Worm (Caenorhabditis elegans): ENCODE data around the gene Y69A2AR.1.
A peak's percentile ranks its signal among the peaks of the same experiment; 100 is the strongest.
"Not testable (repeated sequence)": the region's sequence is repeated elsewhere in the genome, so short reads cannot be mapped to it uniquely, and the experiment has no call there.

Y69A2AR.1 gene

DNA sequence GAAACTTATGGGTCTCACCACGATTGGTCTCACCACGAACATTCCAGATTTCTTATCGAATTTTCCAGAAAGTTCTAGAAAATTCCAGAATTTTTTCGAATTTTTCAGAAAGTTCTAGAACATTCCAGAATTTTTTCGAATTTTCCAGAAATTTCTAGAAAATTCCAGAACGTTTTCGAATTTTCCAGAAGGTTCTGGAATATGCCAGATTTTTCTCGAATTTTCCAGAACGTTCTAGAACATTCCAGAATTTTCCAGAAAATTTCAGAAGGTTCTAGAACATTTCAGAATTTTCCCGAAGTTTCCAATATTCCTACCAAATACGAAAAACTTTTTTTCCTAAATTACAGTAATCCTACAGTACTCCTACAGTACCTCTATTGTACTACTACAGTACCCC lies 28.0 kb downstream of the Y69A2AR.1 start:
- TF ChIP-seq rpc-1 (optimal IDR thresholded peaks at IDR 0.05), result peak; percentile 10
- not testable (repeated sequence) for TF ChIP-seq rpc-1 (tag; optimal IDR thresholded peaks at IDR 0.05)
- TF ChIP-seq hsf-1 (GFP tag; IDR thresholded peaks at IDR 0.05), result peak; percentile 96

DNA sequence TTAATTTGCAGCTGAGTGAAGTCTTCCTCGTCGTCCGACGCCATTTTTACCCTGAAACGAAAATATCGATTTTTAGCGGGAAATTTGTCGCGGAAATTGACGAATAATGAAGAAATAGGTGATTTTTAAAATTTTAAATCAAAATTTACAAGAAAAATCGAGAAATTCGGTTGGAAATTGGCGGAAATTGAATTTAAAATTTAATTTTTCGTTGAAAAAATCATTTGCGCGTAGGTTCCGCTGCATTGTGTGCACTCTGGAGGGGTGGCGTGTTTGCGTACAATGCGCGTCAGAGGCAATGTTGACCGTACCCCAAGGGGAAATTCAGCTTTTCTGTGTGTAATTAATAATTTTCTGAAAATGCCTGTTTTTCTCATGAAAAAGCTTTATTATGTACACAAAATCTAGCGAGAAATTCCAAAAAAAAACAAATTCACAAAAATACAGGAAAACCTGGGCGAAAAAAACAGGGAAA lies 37.1 kb downstream of the Y69A2AR.1 start, which contains the start of gene Y94H6A.5:
Y94H6A.5 (minus strand) TSS at position 51 of the 475 bp plus-strand sequence.
- TF ChIP-seq B0261.1 (tag; optimal IDR thresholded peaks at IDR 0.05), result no peak
- no peak for TF ChIP-seq fkh-3 (tag; optimal IDR thresholded peaks at IDR 0.05)
- no peak for TF ChIP-seq nhr-90 (tag; optimal IDR thresholded peaks at IDR 0.05)
- TF ChIP-seq tbp1 (GFP tag; optimal IDR thresholded peaks at IDR 0.05), result peak; percentile 10
- peak; percentile 26 for TF ChIP-seq ztf-18 (tag; optimal IDR thresholded peaks at IDR 0.05)
- TF ChIP-seq lin-40 (tag; optimal IDR thresholded peaks at IDR 0.05), result peak; percentile 39
- no peak for TF ChIP-seq pha-4 (tag; optimal IDR thresholded peaks at IDR 0.05)
- no peak for TF ChIP-seq tlf-1 (GFP tag; optimal IDR thresholded peaks at IDR 0.05)
- TF ChIP-seq lin-54 (GFP tag; optimal IDR thresholded peaks at IDR 0.05), result peak; percentile 10
- 0 out of 2 replicates have a peak, but pooled peaks have one; percentile 9 for TF ChIP-seq egrh-3 (GFP tag; IDR thresholded peaks at IDR 0.05)
- no peak for TF ChIP-seq die-1 (tag; optimal IDR thresholded peaks at IDR 0.05)
- TF ChIP-seq attf-5 (GFP tag; optimal IDR thresholded peaks at IDR 0.05), result peak; percentile 34
- peak; percentile 63; the same call in 1 of the 2 replicates for TF ChIP-seq ztf-25 (GFP tag; IDR thresholded peaks at IDR 0.05)
- TF ChIP-seq ceh-79 (tag; optimal IDR thresholded peaks at IDR 0.05), result no peak
- TF ChIP-seq egl-44 (GFP tag; IDR thresholded peaks at IDR 0.05), result no peak
- TF ChIP-seq hmg-1.2 (GFP tag; IDR thresholded peaks at IDR 0.05), result peak; percentile 49; the same call in 1 of the 2 replicates
- TF ChIP-seq attf-3 (GFP tag; conservative IDR thresholded peaks at IDR 0.05), result 0 out of 2 replicates have a peak, but pooled peaks have one; percentile 21
- no peak for TF ChIP-seq somi-1 (GFP tag; optimal IDR thresholded peaks at IDR 0.05)
- peak; percentile 47 for TF ChIP-seq F23B12.7 (tag; optimal IDR thresholded peaks at IDR 0.05; ENCODE audit: insufficient read depth)
- peak; percentile 57; the same call in 1 of the 2 replicates for TF ChIP-seq mcd-1 (GFP tag; IDR thresholded peaks at IDR 0.05)
- TF ChIP-seq Y53G8AR.9 (GFP tag; conservative IDR thresholded peaks at IDR 0.05), result no peak
- no peak for TF ChIP-seq hsf-1 (GFP tag; IDR thresholded peaks at IDR 0.05)
- no peak for TF ChIP-seq mel-28 (tag; optimal IDR thresholded peaks at IDR 0.05; ENCODE audit: borderline replicate concordance)
- TF ChIP-seq T07F8.4 (tag; optimal IDR thresholded peaks at IDR 0.05), result no peak
- TF ChIP-seq F39B2.1 (GFP tag; IDR thresholded peaks at IDR 0.05), result no peak
- TF ChIP-seq hmg-20 (GFP tag; IDR thresholded peaks at IDR 0.05), result no peak
- peak; percentile 52; the same call in 1 of the 2 replicates for TF ChIP-seq B0019.2 (GFP tag; conservative IDR thresholded peaks at IDR 0.05)
- peak; percentile 15 for TF ChIP-seq efl-1 (GFP tag; optimal IDR thresholded peaks at IDR 0.05)
- no peak for TF ChIP-seq dpl-1 (GFP tag; optimal IDR thresholded peaks at IDR 0.05)
- no peak for TF ChIP-seq akir-1 (GFP tag; optimal IDR thresholded peaks at IDR 0.05)
- 0 out of 2 replicates have a peak, but pooled peaks have one; percentile 34 for TF ChIP-seq lir-1 (GFP tag; conservative IDR thresholded peaks at IDR 0.05)
- 0 out of 2 replicates have a peak, but pooled peaks have one; percentile 13 for TF ChIP-seq sea-2 (GFP tag; IDR thresholded peaks at IDR 0.05)
- TF ChIP-seq madf-6 (GFP tag; IDR thresholded peaks at IDR 0.05), result no peak
- no peak for TF ChIP-seq Y67H2A.10 (GFP tag; conservative IDR thresholded peaks at IDR 0.05)
- no peak for TF ChIP-seq rpc-1 (optimal IDR thresholded peaks at IDR 0.05)
- TF ChIP-seq rpc-1 (tag; optimal IDR thresholded peaks at IDR 0.05), result no peak
- TF ChIP-seq ccch-3 (GFP tag; optimal IDR thresholded peaks at IDR 0.05), result no peak
- TF ChIP-seq madf-3 (GFP tag; IDR thresholded peaks at IDR 0.05), result no peak
- TF ChIP-seq D2030.7 (GFP tag; IDR thresholded peaks at IDR 0.05), result peak; percentile 26; the same call in 1 of the 2 replicates
- peak in 1 of 3 experiments; percentile 17 for TF ChIP-seq lin-35 (GFP tag; optimal IDR thresholded peaks at IDR 0.05)
- TF ChIP-seq ceh-58 (GFP tag; IDR thresholded peaks at IDR 0.05), result no peak
- TF ChIP-seq lin-26 (GFP tag; IDR thresholded peaks at IDR 0.05), result no peak
- TF ChIP-seq Y95B8A.8 (GFP tag; IDR thresholded peaks at IDR 0.05), result no peak
- TF ChIP-seq F33H1.4 (GFP tag; IDR thresholded peaks at IDR 0.05), result peak; percentile 32; the same call in 1 of the 2 replicates
- TF ChIP-seq snpc-3.4 (tag; optimal IDR thresholded peaks at IDR 0.05), result peak; percentile 13
- TF ChIP-seq ztf-28 (GFP tag; IDR thresholded peaks at IDR 0.05), result peak; percentile 72; the same call in 1 of the 2 replicates

Data from whole organism, young adult.